Fruit fly (Drosophila melanogaster) whole organism, embryonic: ENCODE data around the gene CG15196.

Experiments used
- Abd-B ChIP-seq: fragments of 200-800 bp; sonication (Bioruptor generic); optimal IDR thresholded peaks from 2 replicates; lab custom pipeline; 2018; ENCODE audit warnings: missing biosample characterization, mild to moderate bottlenecking, missing genetic modification characterization, moderate library complexity
- Atf-2 ChIP-seq: fragments of 200-800 bp; sonication (Bioruptor generic); optimal IDR thresholded peaks from 2 replicates; lab custom pipeline; 2016; ENCODE audit warnings: missing biosample characterization, missing genetic modification characterization
- Atf6 ChIP-seq: fragments of 200-800 bp; sonication (Bioruptor generic); IDR thresholded peaks from 2 replicates; pipeline ENCODE4 v1.3.6; 2022; ENCODE audit warnings: missing biosample characterization, missing genetic modification characterization
- B-H1 ChIP-seq: fragments of 200-800 bp; sonication (Bioruptor generic); IDR thresholded peaks from 3 replicates; pipeline ENCODE4 v1.3.6; 2022; ENCODE audit warnings: missing biosample characterization, missing genetic modification characterization
- BEAF-32 ChIP-seq: fragments of 200-800 bp; sonication (Bioruptor generic); optimal IDR thresholded peaks from 3 replicates; lab custom pipeline; 2017; ENCODE audit warnings: missing biosample characterization, missing genetic modification characterization, mild to moderate bottlenecking, moderate library complexity, missing genetic modification reagents
- Blimp-1 ChIP-seq: fragments of 200-800 bp; sonication (Bioruptor generic); optimal IDR thresholded peaks from 3 replicates; lab custom pipeline; 2018; ENCODE audit warnings: missing biosample characterization, missing genetic modification characterization, mild to moderate bottlenecking, moderate library complexity, missing genetic modification reagents
- CG10565 ChIP-seq: fragments of 200-800 bp; sonication (Bioruptor generic); optimal IDR thresholded peaks from 3 replicates; lab custom pipeline; 2016; ENCODE audit warnings: missing biosample characterization, mild to moderate bottlenecking, missing genetic modification characterization
- CG11085 ChIP-seq: fragments of 200-800 bp; sonication (Bioruptor generic); IDR thresholded peaks from 2 replicates; pipeline ENCODE4 v1.3.6; 2022; ENCODE audit warnings: missing biosample characterization, missing genetic modification characterization
- CG11504 ChIP-seq: fragments of 200-800 bp; sonication (Bioruptor generic); optimal IDR thresholded peaks from 3 replicates; lab custom pipeline; 2019; ENCODE audit warnings: missing biosample characterization, mild to moderate bottlenecking, missing genetic modification characterization, moderate library complexity
- CG12769 ChIP-seq: fragments of 200-800 bp; sonication (Bioruptor generic); optimal IDR thresholded peaks from 2 replicates; lab custom pipeline; 2019; ENCODE audit warnings: missing biosample characterization, mild to moderate bottlenecking, missing genetic modification characterization, moderate library complexity
- CG13894 ChIP-seq: fragments of 200-800 bp; sonication (Bioruptor generic); optimal IDR thresholded peaks from 3 replicates; lab custom pipeline; 2018; ENCODE audit warnings: missing biosample characterization, mild to moderate bottlenecking, missing genetic modification characterization, moderate library complexity
- CG15073 ChIP-seq: fragments of 200-800 bp; sonication (Bioruptor generic); optimal IDR thresholded peaks from 2 replicates; lab custom pipeline; 2016; ENCODE audit warnings: missing biosample characterization, missing genetic modification characterization
- CG15479 ChIP-seq: fragments of 200-800 bp; sonication (Bioruptor generic); optimal IDR thresholded peaks from 3 replicates; lab custom pipeline; 2019; ENCODE audit warnings: missing biosample characterization, mild to moderate bottlenecking, missing genetic modification characterization, moderate library complexity
- CG17328 ChIP-seq: fragments of 200-800 bp; sonication (Bioruptor generic); IDR thresholded peaks from 2 replicates; pipeline ENCODE4 v1.3.6; 2022; ENCODE audit warnings: missing biosample characterization, missing genetic modification characterization
- CG2120 ChIP-seq: fragments of 200-800 bp; sonication (Bioruptor generic); optimal IDR thresholded peaks from 3 replicates; lab custom pipeline; 2016; ENCODE audit warnings: missing biosample characterization, missing genetic modification characterization
- CG2678 ChIP-seq: fragments of 200-800 bp; sonication (Bioruptor generic); optimal IDR thresholded peaks from 3 replicates; lab custom pipeline; 2019; ENCODE audit warnings: missing biosample characterization, mild to moderate bottlenecking, missing genetic modification characterization, moderate library complexity
- CG30431 ChIP-seq: fragments of 200-800 bp; sonication (Bioruptor generic); optimal IDR thresholded peaks from 2 replicates; lab custom pipeline; 2017; ENCODE audit warnings: missing biosample characterization, missing genetic modification characterization
- CG3065 ChIP-seq: fragments of 200-800 bp; sonication (Bioruptor generic); optimal IDR thresholded peaks from 2 replicates; lab custom pipeline; 2016; ENCODE audit warnings: missing biosample characterization, missing genetic modification characterization
- CG31224 ChIP-seq: fragments of 200-800 bp; sonication (Bioruptor generic); IDR thresholded peaks from 2 replicates; pipeline ENCODE4 v1.3.6; 2022; ENCODE audit warnings: missing biosample characterization, missing genetic modification characterization
- CG31388 ChIP-seq: fragments of 200-800 bp; sonication (Bioruptor generic); optimal IDR thresholded peaks from 2 replicates; lab custom pipeline; 2016; ENCODE audit warnings: missing biosample characterization, missing genetic modification characterization
- CG4328 ChIP-seq: fragments of 200-800 bp; sonication (Bioruptor generic); optimal IDR thresholded peaks from 3 replicates; lab custom pipeline; 2017; ENCODE audit warnings: missing biosample characterization, missing genetic modification reagents, missing genetic modification characterization
- CG4424 ChIP-seq: fragments of 200-800 bp; sonication (Bioruptor generic); optimal IDR thresholded peaks from 3 replicates; lab custom pipeline; 2016; ENCODE audit warnings: missing biosample characterization, missing genetic modification characterization
- CG6175 ChIP-seq: fragments of 200-800 bp; sonication (Bioruptor generic); IDR thresholded peaks from 3 replicates; pipeline ENCODE4 v1.3.6; 2022; ENCODE audit warnings: missing biosample characterization, missing genetic modification characterization
- CG8924 ChIP-seq: fragments of 200-800 bp; optimal IDR thresholded peaks from 3 replicates; lab custom pipeline; 2019; ENCODE audit warnings: missing biosample characterization, mild to moderate bottlenecking, missing genetic modification characterization, moderate library complexity
- CG9932 ChIP-seq: fragments of 200-800 bp; sonication (Bioruptor generic); IDR thresholded peaks from 2 replicates; pipeline ENCODE4 v1.3.6; 2022; ENCODE audit warnings: missing biosample characterization, missing genetic modification characterization
- CoRest ChIP-seq: fragments of 200-800 bp; sonication (Bioruptor generic); optimal IDR thresholded peaks from 3 replicates; lab custom pipeline; 2018; ENCODE audit warnings: missing biosample characterization, mild to moderate bottlenecking, missing genetic modification characterization, moderate library complexity
- D ChIP-seq, 2 experiments: fragments of 200-800 bp in 1 of 2; fragments of >200 bp in 1 of 2; sonication (Bioruptor generic) in 1 of 2; optimal IDR thresholded peaks; 2 replicates in 1 of 2; 3 replicates in 1 of 2; lab custom pipeline; 2017; ENCODE audit warnings: mild to moderate bottlenecking in 1 of 2, missing biosample characterization in 1 of 2, missing genetic modification characterization in 1 of 2, missing genetic modification reagents in 1 of 2
- Dip2 ChIP-seq: fragments of 200-800 bp; sonication (Bioruptor generic); IDR thresholded peaks from 2 replicates; pipeline ENCODE4 v1.3.6; 2022; ENCODE audit warnings: missing biosample characterization, missing genetic modification characterization
- Dp ChIP-seq: fragments of 200-800 bp; sonication (Bioruptor generic); optimal IDR thresholded peaks from 2 replicates; lab custom pipeline; 2018; ENCODE audit warnings: missing biosample characterization, mild to moderate bottlenecking, missing genetic modification characterization, moderate library complexity
- Drgx ChIP-seq: fragments of 200-800 bp; sonication (Bioruptor generic); IDR thresholded peaks from 2 replicates; pipeline ENCODE4 v1.3.6; 2022; ENCODE audit warnings: missing biosample characterization, missing genetic modification characterization
- E2f2 ChIP-seq: fragments of 200-800 bp; sonication (Bioruptor generic); IDR thresholded peaks from 2 replicates; pipeline ENCODE4 v1.3.6; 2022; ENCODE audit warnings: missing biosample characterization, missing genetic modification characterization
- Eip74EF ChIP-seq, 2 experiments: fragments of 200-800 bp in 1 of 2; fragments of >200 bp in 1 of 2; sonication (Bioruptor generic) in 1 of 2; optimal IDR thresholded peaks; 2 replicates each; lab custom pipeline; 2017 to 2019; ENCODE audit warnings: missing biosample characterization in 2 of 2, missing genetic modification characterization in 2 of 2, mild to moderate bottlenecking in 1 of 2, moderate library complexity in 1 of 2
- Hr78 ChIP-seq, 2 experiments: fragments of 200-800 bp in 1 of 2; fragments of >200 bp in 1 of 2; sonication (Bioruptor generic) in 1 of 2; optimal IDR thresholded peaks; 2 replicates each; lab custom pipeline; 2017 to 2019; ENCODE audit warnings: missing biosample characterization in 2 of 2, missing genetic modification characterization in 2 of 2, mild to moderate bottlenecking in 1 of 2, moderate library complexity in 1 of 2
- Lhr ChIP-seq: fragments of 200-800 bp; sonication (Bioruptor generic); optimal IDR thresholded peaks from 3 replicates; lab custom pipeline; 2017; ENCODE audit warnings: mild to moderate bottlenecking, missing biosample characterization, missing genetic modification reagents, missing genetic modification characterization
- NFAT ChIP-seq: fragments of 200-800 bp; sonication (Bioruptor generic); IDR thresholded peaks from 2 replicates; pipeline ENCODE4 v1.3.6; 2022; ENCODE audit warnings: missing biosample characterization, missing genetic modification characterization
- Trl ChIP-seq, 3 experiments: fragments of >200 bp in 2 of 3; fragments of 200-800 bp in 1 of 3; sonication (Bioruptor generic) in 1 of 3; optimal IDR thresholded peaks; 2 replicates in 1 of 3; 3 replicates in 2 of 3; lab custom pipeline; 2016 to 2017; ENCODE audit warnings: missing biosample characterization in 1 of 3, missing genetic modification characterization in 1 of 3
- ash1 ChIP-seq: fragments of 200-800 bp; sonication (Bioruptor generic); optimal IDR thresholded peaks from 2 replicates; lab custom pipeline; 2018; ENCODE audit warnings: missing biosample characterization, mild to moderate bottlenecking, missing genetic modification characterization
- dan ChIP-seq: fragments of 200-800 bp; sonication (Bioruptor generic); IDR thresholded peaks from 2 replicates; pipeline ENCODE4 v1.3.6; 2022; ENCODE audit warnings: missing biosample characterization, missing genetic modification characterization
- gce ChIP-seq: fragments of 200-800 bp; sonication (Bioruptor generic); IDR thresholded peaks from 3 replicates; pipeline ENCODE4 v1.3.6; 2022; ENCODE audit warnings: missing biosample characterization, missing genetic modification characterization
- grau ChIP-seq: fragments of 200-800 bp; optimal IDR thresholded peaks from 3 replicates; lab custom pipeline; 2019; ENCODE audit warnings: missing biosample characterization, mild to moderate bottlenecking, missing genetic modification characterization, moderate library complexity
- ham ChIP-seq: fragments of 200-800 bp; sonication (Bioruptor generic); IDR thresholded peaks from 2 replicates; pipeline ENCODE4 v1.3.6; 2022; ENCODE audit warnings: missing biosample characterization, missing genetic modification characterization
- hbn ChIP-seq: fragments of 200-800 bp; sonication (Bioruptor generic); IDR thresholded peaks from 2 replicates; pipeline ENCODE4 v1.3.6; 2022; ENCODE audit warnings: missing biosample characterization, missing genetic modification characterization; ENCODE audit not compliant: partially characterized antibody
- knrl ChIP-seq: fragments of 200-800 bp; sonication (Bioruptor generic); IDR thresholded peaks from 3 replicates; pipeline ENCODE4 v1.3.6; 2022; ENCODE audit warnings: missing biosample characterization, missing genetic modification characterization; ENCODE audit not compliant: partially characterized antibody
- lab ChIP-seq: fragments of 200-800 bp; sonication (Bioruptor generic); optimal IDR thresholded peaks from 3 replicates; lab custom pipeline; 2017; ENCODE audit warnings: missing biosample characterization, missing genetic modification characterization, mild to moderate bottlenecking, moderate library complexity, missing genetic modification reagents
- seq ChIP-seq: fragments of 200-800 bp; sonication (Bioruptor generic); IDR thresholded peaks from 2 replicates; pipeline ENCODE4 v1.3.6; 2022; ENCODE audit warnings: missing biosample characterization, missing genetic modification characterization
- ssp ChIP-seq: fragments of 200-800 bp; sonication (Bioruptor generic); IDR thresholded peaks from 2 replicates; pipeline ENCODE4 v1.3.6; 2022; ENCODE audit warnings: missing biosample characterization, missing genetic modification characterization
- tio ChIP-seq: fragments of 200-800 bp; sonication (Bioruptor generic); optimal IDR thresholded peaks from 2 replicates; lab custom pipeline; 2017; ENCODE audit warnings: missing biosample characterization, missing genetic modification characterization, inconsistent platforms
- ttk ChIP-seq: fragments of 200-800 bp; sonication (Bioruptor generic); IDR thresholded peaks from 2 replicates; pipeline ENCODE4 v2.1.2; 2022; ENCODE audit warnings: missing biosample characterization, missing genetic modification characterization
- tx ChIP-seq: fragments of 200-800 bp; sonication (Bioruptor generic); optimal IDR thresholded peaks from 2 replicates; lab custom pipeline; 2016; ENCODE audit warnings: missing biosample characterization, missing genetic modification characterization

The CG15196 gene

DNA sequence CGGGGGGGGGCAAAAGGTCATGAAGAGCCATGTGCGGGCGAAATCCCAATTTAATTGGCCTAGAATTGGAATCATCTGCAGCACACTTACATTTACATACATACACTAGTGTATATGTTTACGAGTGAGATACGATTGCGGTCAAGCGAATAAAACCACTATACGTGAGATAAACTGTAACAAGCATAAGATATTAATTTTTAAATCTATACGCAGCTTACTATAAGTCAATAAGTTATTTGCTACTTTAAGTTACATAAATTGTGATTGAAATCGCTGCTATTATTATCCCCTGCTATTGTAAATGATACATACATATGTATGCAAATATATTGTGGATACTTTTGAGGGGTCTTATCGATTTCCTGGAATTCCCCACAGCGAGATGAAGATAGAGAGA lies 30.6 kb upstream of the CG15196 start (continued):
- peak; percentile 55 for TF ChIP-seq Atf6 (GFP tag; lab: Robert Waterston, UW)
- peak; percentile 32 for TF ChIP-seq Blimp-1 (GFP tag; lab: Kevin White, UChicago)
- no peak for TF ChIP-seq ssp (GFP tag; lab: Robert Waterston, UW)
- no peak for TF ChIP-seq D (optimal IDR thresholded peaks at IDR 0.05; lab: Kevin White, UChicago)
- TF ChIP-seq D (GFP tag; optimal IDR thresholded peaks at IDR 0.05; lab: Kevin White, UChicago), result no peak
- peak; percentile 23 for TF ChIP-seq Abd-B (GFP tag; lab: Kevin White, UChicago)
- TF ChIP-seq Lhr (GFP tag; lab: Kevin White, UChicago), result no peak
- TF ChIP-seq Drgx (GFP tag; lab: Robert Waterston, UW), result peak; percentile 23; the same call in 1 of the 2 replicates
- TF ChIP-seq tio (GFP tag; lab: Kevin White, UChicago), result no peak
- no peak for TF ChIP-seq BEAF-32 (GFP tag; lab: Kevin White, UChicago)
- no peak for TF ChIP-seq Dp
- peak; percentile 51; the same call in 2 of the 3 replicates for TF ChIP-seq B-H1 (GFP tag; lab: Robert Waterston, UW)
- TF ChIP-seq CG10565 (GFP tag; lab: Kevin White, UChicago), result no peak
- peak; percentile 42; the same call in 1 of the 2 replicates for TF ChIP-seq NFAT (GFP tag; lab: Robert Waterston, UW)
- no peak for TF ChIP-seq Hr78 (GFP tag; optimal IDR thresholded peaks at IDR 0.05; lab: Kevin White, UChicago)
- TF ChIP-seq CG9932 (GFP tag; lab: Robert Waterston, UW), result peak; percentile 41
- no peak for TF ChIP-seq dan (GFP tag; lab: Robert Waterston, UW)
- no peak for TF ChIP-seq Dip2 (GFP tag; lab: Robert Waterston, UW)
- TF ChIP-seq CG4424 (GFP tag; lab: Kevin White, UChicago), result no peak
- TF ChIP-seq CG15479 (GFP tag; lab: Kevin White, UChicago), result no peak
- TF ChIP-seq CG11085 (GFP tag; lab: Robert Waterston, UW), result no peak
- TF ChIP-seq gce, result 0 out of 3 replicates have a peak, but pooled peaks have one; percentile 25
- TF ChIP-seq tx (GFP tag; lab: Kevin White, UChicago), result no peak
- TF ChIP-seq Atf-2, result no peak
- no peak for TF ChIP-seq CG3065 (GFP tag; lab: Kevin White, UChicago)
- peak; percentile 80 for TF ChIP-seq CG12769 (tag; lab: Kevin White, UChicago)
- no peak for TF ChIP-seq E2f2 (GFP tag; lab: Robert Waterston, UW)
- TF ChIP-seq ttk, result peak; percentile 52; the same call in 1 of the 2 replicates
- TF ChIP-seq CG8924 (tag; lab: Kevin White, UChicago), result peak; percentile 53
- TF ChIP-seq CG6175 (GFP tag; lab: Robert Waterston, UW), result no peak
- peak in 1 of 2 experiments; percentile 48 for TF ChIP-seq Eip74EF (GFP tag; optimal IDR thresholded peaks at IDR 0.05; lab: Kevin White, UChicago)
- no peak for TF ChIP-seq Trl (optimal IDR thresholded peaks at IDR 0.05; lab: Kevin White, UChicago)
- no peak for TF ChIP-seq Trl (GFP tag; optimal IDR thresholded peaks at IDR 0.05; lab: Kevin White, UChicago)
- peak; percentile 68 for TF ChIP-seq seq (GFP tag; lab: Robert Waterston, UW)
- peak; percentile 72 for TF ChIP-seq CG2678 (tag; lab: Kevin White, UChicago)
- no peak for TF ChIP-seq CG31388 (GFP tag; lab: Kevin White, UChicago)
- TF ChIP-seq CG30431 (GFP tag; lab: Kevin White, UChicago), result no peak
- peak; percentile 34; the same call in 1 of the 2 replicates for TF ChIP-seq CG17328 (GFP tag; lab: Robert Waterston, UW)
- TF ChIP-seq knrl (GFP tag; lab: Robert Waterston, UW), result no peak
- TF ChIP-seq CG11504 (tag; lab: Kevin White, UChicago), result peak; percentile 67
- peak; percentile 46 for TF ChIP-seq grau
- TF ChIP-seq ham (GFP tag; lab: Robert Waterston, UW), result no peak
- TF ChIP-seq CG15073, result no peak
- TF ChIP-seq CG2120, result peak; percentile 39
- TF ChIP-seq hbn (GFP tag; lab: Robert Waterston, UW), result no peak
- no peak for TF ChIP-seq CG4328 (GFP tag; lab: Kevin White, UChicago)
- peak; percentile 45; the same call in 1 of the 2 replicates for TF ChIP-seq CG31224 (GFP tag; lab: Robert Waterston, UW)
- TF ChIP-seq CG13894 (tag; lab: Kevin White, UChicago), result peak; percentile 54
- TF ChIP-seq lab, result peak; percentile 70
- TF ChIP-seq ash1, result no peak
- TF ChIP-seq CoRest (tag; lab: Kevin White, UChicago), result peak; percentile 41
